Worm (Caenorhabditis elegans) whole organism, late embryonic: ENCODE results near the gene F10E7.11.

Experiments
- F13H6.1 ChIP-seq: sonication (generic microtip); optimal IDR thresholded peaks from 2 replicates; lab custom pipeline; 2016; ENCODE audit warnings: missing genetic modification characterization, missing compliant biosample characterization
- elt-2 ChIP-seq: sonication (generic microtip); optimal IDR thresholded peaks from 2 replicates; lab custom pipeline; 2016; ENCODE audit warnings: missing genetic modification reagents, missing genetic modification characterization, missing compliant biosample characterization
- ets-4 ChIP-seq: sonication (generic microtip); optimal IDR thresholded peaks from 2 replicates; lab custom pipeline; 2016; ENCODE audit warnings: missing genetic modification characterization, missing compliant biosample characterization
- fkh-10 ChIP-seq: fragments of 150-350 bp; optimal IDR thresholded peaks from 2 replicates; lab custom pipeline; 2014; ENCODE audit warnings: missing biosample characterization, missing genetic modification reagents, missing genetic modification characterization
- mec-3 ChIP-seq: sonication (generic microtip); optimal IDR thresholded peaks from 2 replicates; lab custom pipeline; 2016; ENCODE audit warnings: borderline replicate concordance, missing genetic modification characterization, missing compliant biosample characterization
- nhr-11 ChIP-seq: fragments of 150-350 bp; optimal IDR thresholded peaks from 2 replicates; lab custom pipeline; 2014; ENCODE audit warnings: missing biosample characterization, missing genetic modification characterization
- pax-1 ChIP-seq: fragments of 150-350 bp; optimal IDR thresholded peaks from 2 replicates; lab custom pipeline; 2014; ENCODE audit warnings: missing biosample characterization, missing genetic modification characterization
- pha-4 ChIP-seq: fragments of 150-350 bp; optimal IDR thresholded peaks from 2 replicates; lab custom pipeline; 2018; ENCODE audit warnings: missing biosample characterization, missing genetic modification reagents, missing genetic modification characterization
- tbx-2 ChIP-seq: sonication (generic microtip); optimal IDR thresholded peaks from 2 replicates; lab custom pipeline; 2016; ENCODE audit warnings: missing genetic modification characterization, missing compliant biosample characterization
- unc-55 ChIP-seq: sonication (generic microtip); optimal IDR thresholded peaks from 2 replicates; lab custom pipeline; 2017; ENCODE audit warnings: missing biosample characterization, missing genetic modification reagents, missing genetic modification characterization

ce11 chrII:7106313-7106712 is 16.4 kb downstream of the F10E7.11 start:
- TF ChIP-seq pha-4 (tag; lab: Kevin White, UChicago): no peak
- TF ChIP-seq elt-2: no peak
- TF ChIP-seq mec-3 (tag; lab: Kevin White, UChicago): no peak
- TF ChIP-seq fkh-10 (GFP tag; lab: Kevin White, UChicago): no peak
- no peak for TF ChIP-seq pax-1 (tag; lab: Kevin White, UChicago)
- no peak for TF ChIP-seq F13H6.1 (tag; lab: Kevin White, UChicago)
- TF ChIP-seq ets-4 (tag; lab: Kevin White, UChicago): no peak
- no peak for TF ChIP-seq unc-55 (GFP tag; lab: Kevin White, UChicago)
- no peak for TF ChIP-seq nhr-11 (tag; lab: Kevin White, UChicago)
- no peak for TF ChIP-seq tbx-2 (tag; lab: Kevin White, UChicago)
